Worm (Caenorhabditis elegans): ENCODE results near the gene pqn-31.

Gene pqn-31

DNA sequence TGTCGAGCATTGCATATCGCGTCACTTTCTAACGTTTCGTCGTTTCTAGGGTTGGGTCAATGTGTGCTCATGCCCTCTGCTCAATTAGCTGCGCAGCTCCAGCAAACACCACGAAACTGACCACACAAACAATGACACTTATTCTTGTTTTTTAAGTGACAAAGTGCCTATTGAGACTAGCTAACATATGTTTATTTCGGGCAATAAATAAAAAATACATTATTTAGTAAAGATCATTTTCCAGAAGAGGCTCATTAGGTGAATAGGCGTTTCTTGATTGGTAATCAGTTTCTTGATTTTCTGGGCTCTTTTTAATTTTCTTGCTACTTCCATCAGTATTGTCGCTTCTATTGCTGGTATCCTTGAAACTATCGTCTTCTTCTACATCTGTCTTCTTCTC is 39.7 kb upstream of the pqn-31 start, which contains the start of gene T27E4.5:
T27E4.5 (minus strand) TSS at position 101 of the 400 bp plus-strand sequence.
- TF ChIP-seq pha-4 (GFP tag; IDR thresholded peaks at IDR 0.05) (no peak), pha-4 (tag; optimal IDR thresholded peaks at IDR 0.05) (no peak), aha-1 (tag) (peak; percentile 31), unc-39 (tag; optimal IDR thresholded peaks at IDR 0.05) (no peak)

DNA sequence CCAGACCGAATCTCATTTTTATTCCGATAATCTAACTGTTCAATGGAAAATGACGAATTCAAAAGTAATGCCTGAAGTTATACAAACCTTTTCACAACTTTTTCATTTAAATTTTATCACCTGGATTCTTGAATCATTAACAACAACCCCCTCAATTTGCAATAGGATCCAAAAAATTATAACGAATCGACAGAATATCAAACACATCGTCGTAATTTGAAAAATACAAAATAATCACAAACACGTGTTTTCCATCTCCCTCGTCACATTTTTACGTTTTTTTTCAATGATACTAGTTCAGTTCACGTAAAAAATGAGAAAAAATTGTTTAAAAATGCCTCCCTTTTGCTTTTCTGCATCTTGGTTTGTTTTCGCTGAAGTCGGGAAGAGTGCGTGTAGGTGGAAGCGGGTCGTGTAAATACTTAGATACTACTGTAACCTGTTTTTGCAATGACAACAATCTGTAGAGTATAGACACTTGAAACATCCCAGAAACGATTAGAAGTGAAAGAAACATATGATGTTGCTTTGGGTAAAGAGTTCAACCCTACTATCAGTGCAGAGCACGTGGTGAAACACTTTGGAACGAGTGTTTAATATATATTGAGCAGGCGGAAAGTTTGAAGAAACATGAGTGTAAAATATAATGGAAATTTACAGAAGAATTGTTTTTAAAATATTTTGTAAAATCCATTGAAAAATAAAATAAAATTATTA is 35.9 kb upstream of the pqn-31 start, which contains the start of gene oac-50:
oac-50 (minus strand) TSS at position 219 of the 717 bp plus-strand sequence.
- TF ChIP-seq duxl-1 (tag; optimal IDR thresholded peaks at IDR 0.05; ENCODE audit: poor library complexity) (no peak), nhr-76 (tag; optimal IDR thresholded peaks at IDR 0.05) (no peak), hlh-30 (tag; optimal IDR thresholded peaks at IDR 0.05; ENCODE audit: insufficient read depth) (peak; percentile 31), daf-16 (GFP tag; optimal IDR thresholded peaks at IDR 0.05) (no peak), daf-16 (tag; optimal IDR thresholded peaks at IDR 0.05) (peak; percentile 39), pha-4 (GFP tag; IDR thresholded peaks at IDR 0.05) (no peak), pha-4 (tag; optimal IDR thresholded peaks at IDR 0.05) (no peak), attf-4 (tag; optimal IDR thresholded peaks at IDR 0.05) (no peak), ctbp-1 (GFP tag; IDR thresholded peaks at IDR 0.05) (no peak), cey-2 (tag; optimal IDR thresholded peaks at IDR 0.05; ENCODE audit: borderline replicate concordance, insufficient read depth) (no peak), dmd-8 (GFP tag; IDR thresholded peaks at IDR 0.05) (no peak), nhr-111 (GFP tag; optimal IDR thresholded peaks at IDR 0.05) (no peak), F37D6.2 (tag; optimal IDR thresholded peaks at IDR 0.05) (no peak), zip-11 (GFP tag; IDR thresholded peaks at IDR 0.05) (no peak), T26A8.4 (GFP tag; IDR thresholded peaks at IDR 0.05) (no peak), mdl-1 (tag; optimal IDR thresholded peaks at IDR 0.05) (no peak), dmd-6 (GFP tag; IDR thresholded peaks at IDR 0.05) (peak; percentile 28; the same call in 1 of the 2 replicates), nhr-48 (tag; optimal IDR thresholded peaks at IDR 0.05) (no peak), mxl-3 (GFP tag; optimal IDR thresholded peaks at IDR 0.05) (no peak), dve-1 (tag; optimal IDR thresholded peaks at IDR 0.05; ENCODE audit: insufficient read depth) (peak; percentile 46), unc-62 (GFP tag; optimal IDR thresholded peaks at IDR 0.05 in 1 of 2) (peak in 1 of 2 experiments; percentile 96), unc-62 (tag; optimal IDR thresholded peaks at IDR 0.05) (no peak), unc-39 (tag; optimal IDR thresholded peaks at IDR 0.05) (no peak), egl-43 (GFP tag; IDR thresholded peaks at IDR 0.05) (no peak), mdt-29 (GFP tag; IDR thresholded peaks at IDR 0.05) (no peak), nhr-237 (tag; optimal IDR thresholded peaks at IDR 0.05) (no peak), madf-9 (GFP tag; conservative IDR thresholded peaks at IDR 0.05) (no peak), nhr-77 (tag; optimal IDR thresholded peaks at IDR 0.05) (no peak), nhr-28 (tag; optimal IDR thresholded peaks at IDR 0.05) (no peak)

DNA sequence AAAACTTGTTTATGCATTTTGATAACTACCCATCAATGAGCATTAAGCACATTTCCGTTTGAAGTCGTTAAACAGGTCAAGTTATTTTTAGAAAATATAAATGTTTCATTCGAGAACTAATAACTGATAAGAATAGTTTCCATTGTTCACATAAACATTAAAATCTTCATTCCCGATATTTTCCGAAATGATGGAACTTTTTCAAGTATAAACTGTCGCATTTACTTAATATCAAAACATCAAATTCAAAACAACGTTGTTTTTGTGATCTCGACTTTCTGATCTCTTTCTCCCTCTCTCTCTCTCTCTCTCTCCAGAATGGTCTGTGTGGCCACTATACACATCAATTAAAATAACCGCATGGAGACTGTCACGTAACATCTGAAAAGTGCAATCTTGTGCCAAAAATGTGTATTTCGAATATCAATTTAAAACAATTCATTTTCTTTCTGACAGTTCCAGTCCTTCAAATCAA is 35.0 kb upstream of the pqn-31 start:
- TF ChIP-seq lim-7 (GFP tag; IDR thresholded peaks at IDR 0.05) (no peak), saeg-2 (GFP tag; IDR thresholded peaks at IDR 0.05) (no peak), aha-1 (tag) (peak; percentile 96), nhr-102 (tag; optimal IDR thresholded peaks at IDR 0.05) (no peak), dve-1 (tag; optimal IDR thresholded peaks at IDR 0.05; ENCODE audit: insufficient read depth) (peak; percentile 68), hif-1 (tag; optimal IDR thresholded peaks at IDR 0.05) (peak in 1 of 2 experiments; percentile 40), F49E8.2 (tag; optimal IDR thresholded peaks at IDR 0.05; ENCODE audit: borderline replicate concordance) (no peak), aly-2 (tag; optimal IDR thresholded peaks at IDR 0.05) (no peak), ceh-82 (tag; optimal IDR thresholded peaks at IDR 0.05) (no peak), mdl-1 (tag; optimal IDR thresholded peaks at IDR 0.05) (peak in 1 of 2 experiments; percentile 49), ces-1 (GFP tag; optimal IDR thresholded peaks at IDR 0.05) (no peak), pha-4 (GFP tag; IDR thresholded peaks at IDR 0.05) (0 out of 2 replicates have a peak, but pooled peaks have one; percentile 6), pha-4 (tag; optimal IDR thresholded peaks at IDR 0.05) (no peak), dmd-6 (GFP tag; IDR thresholded peaks at IDR 0.05) (peak; percentile 34; the same call in 1 of the 2 replicates), mxl-3 (GFP tag; optimal IDR thresholded peaks at IDR 0.05) (no peak), duxl-1 (tag; optimal IDR thresholded peaks at IDR 0.05; ENCODE audit: poor library complexity) (no peak), Y105C5A.15 (GFP tag; IDR thresholded peaks at IDR 0.05) (no peak), snpc-4 (tag; optimal IDR thresholded peaks at IDR 0.05) (no peak), mep-1 (tag; optimal IDR thresholded peaks at IDR 0.05) (peak; percentile 59), nhr-76 (tag; optimal IDR thresholded peaks at IDR 0.05) (no peak), madf-5 (GFP tag; IDR thresholded peaks at IDR 0.05) (no peak), F37D6.2 (tag; optimal IDR thresholded peaks at IDR 0.05) (no peak), php-3 (GFP tag; IDR thresholded peaks at IDR 0.05) (peak; percentile 76), F44E2.7 (GFP tag; IDR thresholded peaks at IDR 0.05) (no peak), fos-1 (tag; optimal IDR thresholded peaks at IDR 0.05) (peak; percentile 80), nhr-111 (GFP tag; optimal IDR thresholded peaks at IDR 0.05) (no peak), set-16 (GFP tag; IDR thresholded peaks at IDR 0.05) (no peak)

Data from whole organism, L4 larva.